Worm (Caenorhabditis elegans) whole organism, early embryonic: Measurements from ENCODE around the gene F13B6.3.

Source experiments
- B0310.2 ChIP-seq: sonication (generic microtip); optimal IDR thresholded peaks from 2 replicates; lab custom pipeline; 2016; ENCODE audit warnings: mild to moderate bottlenecking, missing genetic modification characterization, missing compliant biosample characterization
- F13C5.2 ChIP-seq: sonication (generic microtip); optimal IDR thresholded peaks from 2 replicates; lab custom pipeline; 2017; ENCODE audit warnings: mild to moderate bottlenecking, missing genetic modification characterization, inconsistent platforms, missing compliant biosample characterization
- aly-1 ChIP-seq: sonication (generic microtip); optimal IDR thresholded peaks from 2 replicates; lab custom pipeline; 2016; ENCODE audit warnings: missing genetic modification characterization, missing compliant biosample characterization
- ama-1 ChIP-seq: fragments of 150-350 bp; optimal IDR thresholded peaks from 2 replicates; lab custom pipeline; 2014
- ceh-13 ChIP-seq: fragments of 200-800 bp; sonication (Bioruptor generic); optimal IDR thresholded peaks from 2 replicates; lab custom pipeline; 2018; ENCODE audit warnings: mild to moderate bottlenecking, missing genetic modification characterization, missing compliant biosample characterization
- ceh-36 ChIP-seq: sonication (generic microtip); optimal IDR thresholded peaks from 2 replicates; lab custom pipeline; 2016; ENCODE audit warnings: missing genetic modification characterization, inconsistent platforms, missing compliant biosample characterization
- ets-7 ChIP-seq: sonication (generic microtip); optimal IDR thresholded peaks from 2 replicates; lab custom pipeline; 2016; ENCODE audit warnings: missing genotype, missing genetic modification characterization, missing compliant biosample characterization
- flt-1 ChIP-seq: fragments of 200-800 bp; sonication (Bioruptor generic); IDR thresholded peaks from 2 replicates; pipeline ENCODE4 v1.3.6; 2022; ENCODE audit warnings: missing genetic modification characterization, missing compliant biosample characterization
- hmbx-1 ChIP-seq: sonication (generic microtip); optimal IDR thresholded peaks from 2 replicates; lab custom pipeline; 2016; ENCODE audit warnings: mild to moderate bottlenecking, missing genetic modification characterization, missing compliant biosample characterization
- hmg-4 ChIP-seq: fragments of 200-800 bp; sonication (Bioruptor generic); optimal IDR thresholded peaks from 2 replicates; lab custom pipeline; 2018; ENCODE audit warnings: mild to moderate bottlenecking, missing genetic modification characterization, missing compliant biosample characterization
- hnd-1 ChIP-seq: sonication (generic microtip); optimal IDR thresholded peaks from 2 replicates; lab custom pipeline; 2016; ENCODE audit warnings: missing genetic modification characterization, missing compliant biosample characterization
- pes-1 ChIP-seq: fragments of 200-800 bp; sonication (Bioruptor generic); IDR thresholded peaks from 2 replicates; pipeline ENCODE4 v1.3.6; 2022; ENCODE audit warnings: missing genetic modification reagents, missing genetic modification characterization, missing compliant biosample characterization
- scrt-1 ChIP-seq: fragments of 200-800 bp; sonication (Bioruptor generic); IDR thresholded peaks from 2 replicates; pipeline ENCODE4 v1.3.6; 2022; ENCODE audit warnings: missing genetic modification characterization, missing compliant biosample characterization
- sea-1 ChIP-seq: fragments of 200-800 bp; sonication (Bioruptor generic); conservative IDR thresholded peaks from 2 replicates; pipeline ENCODE4 v1.3.6; 2022; ENCODE audit warnings: missing genetic modification characterization, missing compliant biosample characterization
- tbx-11 ChIP-seq: fragments of 200-800 bp; sonication (Bioruptor generic); IDR thresholded peaks from 2 replicates; pipeline ENCODE4 v1.3.6; 2022; ENCODE audit warnings: missing genetic modification characterization, missing compliant biosample characterization
- tbx-37 ChIP-seq: fragments of 200-800 bp; sonication (Bioruptor generic); conservative IDR thresholded peaks from 2 replicates; pipeline ENCODE4 v1.3.6; 2022; ENCODE audit warnings: missing genetic modification reagents, missing genetic modification characterization, missing compliant biosample characterization
- tra-4 ChIP-seq: sonication (generic microtip); optimal IDR thresholded peaks from 2 replicates; lab custom pipeline; 2017; ENCODE audit warnings: missing genetic modification characterization, missing compliant biosample characterization

Gene F13B6.3

DNA sequence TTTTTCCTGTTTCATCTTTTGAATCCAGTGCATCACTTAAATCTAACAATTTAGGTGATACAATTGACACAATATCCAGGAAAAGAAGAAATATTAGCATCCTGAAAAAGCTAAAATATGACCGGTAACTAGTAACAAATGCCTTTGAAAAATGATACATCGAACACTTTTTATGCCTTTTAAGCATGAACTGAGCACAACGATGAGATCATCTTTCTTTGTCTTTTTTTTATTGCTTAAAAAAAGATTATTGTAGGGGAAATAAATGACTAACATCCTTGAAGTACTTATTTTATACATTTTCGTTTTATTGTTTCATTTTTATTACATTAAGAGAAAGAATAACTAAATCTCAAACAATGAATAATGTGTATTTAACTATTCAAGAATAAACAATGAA, at the start of gene F13B6.3:
F13B6.3 (minus strand) TSS at position 101 of the 400 bp plus-strand sequence.
- TF ChIP-seq ceh-36 (tag; lab: Kevin White, UChicago) (no peak), ets-7 (tag; lab: Kevin White, UChicago) (no peak), flt-1 (GFP tag; lab: Robert Waterston, UW) (no peak), pes-1 (GFP tag; lab: Robert Waterston, UW) (no peak), hmbx-1 (no peak), sea-1 (no peak), hnd-1 (no peak), ama-1 (no peak), tra-4 (tag; lab: Kevin White, UChicago) (no peak), tbx-11 (no peak), aly-1 (tag; lab: Kevin White, UChicago) (no peak), B0310.2 (tag; lab: Kevin White, UChicago) (no peak), tbx-37 (no peak), ceh-13 (GFP tag; lab: Kevin White, UChicago) (no peak)

DNA sequence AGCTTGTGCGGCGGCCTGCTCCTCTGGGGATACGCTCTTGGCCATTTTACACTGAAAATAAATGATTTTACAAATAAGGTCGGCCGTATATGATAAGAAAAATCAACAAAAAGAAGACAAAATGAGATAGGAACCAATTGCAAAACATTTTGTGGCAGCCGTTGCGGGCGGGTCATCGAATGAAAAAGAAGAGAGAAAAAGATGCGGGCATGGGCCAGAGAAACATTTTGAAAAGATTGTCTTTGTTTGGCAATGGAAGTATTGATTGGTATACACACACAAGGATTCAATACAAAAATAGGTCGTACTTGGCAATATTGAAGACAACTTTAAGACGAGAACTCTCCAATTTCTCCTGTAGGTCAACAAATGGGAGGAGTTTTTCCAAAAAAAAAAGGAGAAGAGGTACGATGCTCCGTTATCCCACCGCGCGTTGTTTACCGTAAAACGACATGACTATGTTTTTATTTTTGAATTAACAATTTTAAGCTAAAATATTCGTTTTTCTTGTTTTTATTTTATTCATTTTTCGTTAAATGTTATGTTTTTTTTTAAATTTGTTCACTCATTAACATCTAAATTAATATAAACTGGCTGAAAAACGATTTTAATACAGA, 47.0 kb upstream of the F13B6.3 start, which contains the start of the genes plc-4 and R05G6.4:
plc-4 (minus strand) TSS at position 51 of the 617 bp plus-strand sequence.
R05G6.4 (plus strand) TSS at position 617 of the 617 bp plus-strand sequence.
- TF ChIP-seq hmbx-1 = no peak
- TF ChIP-seq F13C5.2 = no peak
- no peak for TF ChIP-seq sea-1
- TF ChIP-seq pes-1 (GFP tag; lab: Robert Waterston, UW) = no peak
- no peak for TF ChIP-seq flt-1 (GFP tag; lab: Robert Waterston, UW)
- no peak for TF ChIP-seq hnd-1
- TF ChIP-seq tra-4 (tag; lab: Kevin White, UChicago) = no peak
- TF ChIP-seq hmg-4 (GFP tag; lab: Kevin White, UChicago) = no peak
- TF ChIP-seq ceh-36 (tag; lab: Kevin White, UChicago) = no peak
- TF ChIP-seq ets-7 (tag; lab: Kevin White, UChicago) = no peak
- TF ChIP-seq aly-1 (tag; lab: Kevin White, UChicago) = no peak
- TF ChIP-seq tbx-37 = no peak
- no peak for TF ChIP-seq scrt-1
- TF ChIP-seq ama-1 = no peak
- no peak for TF ChIP-seq B0310.2 (tag; lab: Kevin White, UChicago)

DNA sequence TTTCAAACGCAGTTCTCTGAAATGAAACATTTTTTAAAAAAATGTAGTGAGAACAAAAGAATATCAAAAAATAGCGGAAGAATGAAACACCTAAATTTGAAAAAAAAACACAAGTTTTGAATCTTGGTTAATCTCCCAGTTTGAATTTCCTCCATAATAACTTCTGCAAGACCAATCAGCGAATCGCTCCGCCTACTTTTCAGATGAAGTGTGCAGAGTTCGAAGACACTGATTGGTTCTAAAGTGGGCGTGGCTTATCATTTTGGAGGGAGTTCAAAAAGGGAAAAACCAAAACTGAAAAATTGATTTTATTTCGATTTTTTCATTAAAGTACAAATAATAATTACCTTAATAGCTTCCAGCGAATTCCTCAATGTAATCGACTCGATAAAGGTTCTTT, 45.1 kb upstream of the F13B6.3 start:
- TF ChIP-seq ets-7 (tag; lab: Kevin White, UChicago) (no peak), F13C5.2 (no peak), ama-1 (no peak), tbx-37 (no peak), scrt-1 (no peak), B0310.2 (tag; lab: Kevin White, UChicago) (no peak), ceh-36 (tag; lab: Kevin White, UChicago) (no peak), sea-1 (no peak), hnd-1 (no peak)

DNA sequence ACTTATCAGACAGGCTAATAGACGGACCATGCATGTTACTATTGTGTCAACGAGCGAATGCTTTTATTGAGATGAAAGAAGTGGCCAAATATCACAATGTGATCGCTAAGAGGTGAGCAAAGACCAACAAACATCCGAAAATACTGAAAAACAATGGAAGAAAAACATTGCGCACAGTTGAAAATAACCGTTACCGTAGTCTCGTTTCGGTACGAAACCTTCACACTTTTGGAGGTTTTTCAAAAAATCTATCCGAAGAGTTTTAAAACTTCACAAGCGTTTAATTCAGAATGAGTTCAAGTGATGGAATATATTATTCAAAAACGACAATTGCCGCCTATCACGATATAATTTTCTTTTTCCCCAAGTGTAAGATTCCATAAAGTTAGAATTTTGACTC, 43.1 kb upstream of the F13B6.3 start:
- TF ChIP-seq tra-4 (tag; lab: Kevin White, UChicago) (no peak), pes-1 (GFP tag; lab: Robert Waterston, UW) (no peak), scrt-1 (no peak), tbx-11 (no peak), aly-1 (tag; lab: Kevin White, UChicago) (no peak), ceh-13 (GFP tag; lab: Kevin White, UChicago) (no peak), hnd-1 (no peak), tbx-37 (no peak), hmg-4 (GFP tag; lab: Kevin White, UChicago) (no peak), hmbx-1 (no peak), ets-7 (tag; lab: Kevin White, UChicago) (no peak), sea-1 (no peak), flt-1 (GFP tag; lab: Robert Waterston, UW) (no peak), ama-1 (no peak), F13C5.2 (no peak), ceh-36 (tag; lab: Kevin White, UChicago) (no peak), B0310.2 (tag; lab: Kevin White, UChicago) (no peak)

DNA sequence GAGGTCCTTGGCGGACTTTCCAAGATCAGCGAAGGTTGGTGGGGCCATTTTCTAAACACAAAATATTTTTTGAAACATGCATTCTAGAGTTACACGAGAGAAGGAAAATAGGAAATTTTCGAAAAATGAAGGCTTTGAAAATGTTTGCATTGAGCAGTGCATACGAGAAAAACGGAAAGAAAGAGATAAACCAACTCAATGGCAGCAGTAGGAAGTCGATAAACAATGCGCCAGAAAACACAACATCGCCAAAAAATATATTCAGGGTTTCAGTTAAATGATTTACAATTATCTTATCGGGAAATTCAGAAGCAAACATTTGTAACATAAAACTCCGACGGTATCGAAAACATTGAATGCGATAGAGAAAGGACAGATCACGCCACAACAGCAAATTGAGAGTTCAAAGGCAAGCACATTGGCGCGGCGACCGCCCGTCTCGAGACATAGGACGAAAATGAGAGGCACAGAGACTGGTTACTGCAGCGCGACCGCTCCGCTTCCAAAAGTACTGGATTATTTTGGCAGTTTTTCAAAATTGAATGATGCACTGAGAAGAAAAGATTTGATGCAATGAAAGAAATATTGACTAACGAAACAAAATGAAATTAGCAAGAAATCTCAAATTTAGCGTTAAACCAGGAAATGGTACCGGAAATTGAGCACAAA, 42.2 kb upstream of the F13B6.3 start, which contains the start of the genes vdac-1 and R05G6.5:
vdac-1 (minus strand) TSS at position 51 of the 669 bp plus-strand sequence.
R05G6.5 (plus strand) TSS at position 527 of the 669 bp plus-strand sequence.
- no peak for TF ChIP-seq ets-7 (tag; lab: Kevin White, UChicago)
- no peak for TF ChIP-seq ceh-13 (GFP tag; lab: Kevin White, UChicago)
- no peak for TF ChIP-seq B0310.2 (tag; lab: Kevin White, UChicago)
- no peak for TF ChIP-seq hmg-4 (GFP tag; lab: Kevin White, UChicago)
- TF ChIP-seq tbx-37 = no peak
- TF ChIP-seq flt-1 (GFP tag; lab: Robert Waterston, UW) = no peak
- TF ChIP-seq hmbx-1 = no peak
- TF ChIP-seq aly-1 (tag; lab: Kevin White, UChicago) = no peak
- TF ChIP-seq ama-1 = no peak
- no peak for TF ChIP-seq F13C5.2
- TF ChIP-seq hnd-1 = no peak
- TF ChIP-seq tra-4 (tag; lab: Kevin White, UChicago) = no peak
- no peak for TF ChIP-seq scrt-1

DNA sequence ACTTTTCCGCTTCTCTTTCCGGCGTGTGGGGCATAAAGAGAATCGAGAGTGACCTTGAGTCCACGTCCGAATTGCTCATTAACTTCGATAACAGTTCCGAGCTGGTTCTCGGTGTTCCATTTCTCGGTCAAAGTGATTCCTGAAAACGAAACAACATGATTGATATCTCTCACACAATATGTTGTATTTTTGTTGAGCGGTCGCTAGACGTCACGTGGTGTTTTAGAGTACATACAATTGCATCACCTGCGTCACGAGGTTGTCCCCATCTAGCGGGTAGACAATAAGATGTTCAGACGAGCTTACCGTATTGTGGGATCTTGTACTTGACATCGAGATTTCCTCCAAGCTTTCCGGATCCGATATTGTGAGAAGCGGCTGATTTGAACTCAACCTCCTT, 41.5 kb upstream of the F13B6.3 start:
- no peak for TF ChIP-seq hmg-4 (GFP tag; lab: Kevin White, UChicago)

DNA sequence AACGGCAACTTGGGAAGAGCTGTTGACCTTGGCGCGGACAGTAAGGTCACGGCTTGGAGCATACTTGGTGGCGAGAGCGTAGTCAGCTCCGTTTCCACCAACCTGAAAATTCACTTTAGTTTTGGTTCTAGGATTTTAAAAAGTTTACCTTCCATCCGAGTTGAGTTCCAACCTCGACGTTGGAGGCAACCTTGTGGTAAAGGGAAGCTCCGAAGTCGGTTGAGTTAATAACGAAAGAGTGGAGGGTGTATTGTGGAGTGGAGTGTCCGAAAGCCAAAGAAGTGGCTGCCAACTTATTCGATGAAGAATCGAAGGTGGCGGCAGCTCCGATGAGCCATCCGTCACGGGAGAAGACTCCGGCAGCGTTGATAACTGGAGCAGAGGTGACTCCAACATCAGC, 41.0 kb upstream of the F13B6.3 start:
- no peak for TF ChIP-seq hmbx-1
- TF ChIP-seq flt-1 (GFP tag; lab: Robert Waterston, UW) = no peak
- no peak for TF ChIP-seq ceh-36 (tag; lab: Kevin White, UChicago)
- no peak for TF ChIP-seq tbx-37
- no peak for TF ChIP-seq tra-4 (tag; lab: Kevin White, UChicago)
- no peak for TF ChIP-seq F13C5.2
- TF ChIP-seq ama-1 = no peak
- no peak for TF ChIP-seq ets-7 (tag; lab: Kevin White, UChicago)
- TF ChIP-seq scrt-1 = no peak
- TF ChIP-seq pes-1 (GFP tag; lab: Robert Waterston, UW) = no peak
- TF ChIP-seq tbx-11 = no peak
- TF ChIP-seq sea-1 = no peak
- TF ChIP-seq ceh-13 (GFP tag; lab: Kevin White, UChicago) = no peak
- TF ChIP-seq B0310.2 (tag; lab: Kevin White, UChicago) = no peak
- no peak for TF ChIP-seq aly-1 (tag; lab: Kevin White, UChicago)
- no peak for TF ChIP-seq hnd-1
- no peak for TF ChIP-seq hmg-4 (GFP tag; lab: Kevin White, UChicago)
